Worm (Caenorhabditis elegans): Measurements from ENCODE around the gene gldi-10.

ce11 chrIV:9094356-9094755 is 4.7 kb upstream of the gldi-10 start, which contains the start of gene mrpl-42:
- TF ChIP-seq snpc-4 (tag; optimal IDR thresholded peaks at IDR 0.05) (no peak), nhr-12 (tag; optimal IDR thresholded peaks at IDR 0.05) (no peak)
